Worm (Caenorhabditis elegans) whole organism, L4/young adult: ENCODE data around the gene sdz-35.

Source experiments
- W03F9.2 ChIP-seq: fragments of 150-350 bp; optimal IDR thresholded peaks from 2 replicates; lab custom pipeline; 2014; ENCODE audit warnings: missing biosample characterization, missing genetic modification characterization
- dao-5 ChIP-seq: sonication (generic microtip); optimal IDR thresholded peaks from 2 replicates; lab custom pipeline; 2016; ENCODE audit warnings: missing genotype, missing genetic modification characterization, moderate library complexity, missing compliant biosample characterization
- him-1 ChIP-seq: sonication (generic microtip); optimal IDR thresholded peaks from 2 replicates; lab custom pipeline; 2016; ENCODE audit warnings: missing genotype, missing genetic modification reagents, missing genetic modification characterization, missing compliant biosample characterization

sdz-35 gene

DNA sequence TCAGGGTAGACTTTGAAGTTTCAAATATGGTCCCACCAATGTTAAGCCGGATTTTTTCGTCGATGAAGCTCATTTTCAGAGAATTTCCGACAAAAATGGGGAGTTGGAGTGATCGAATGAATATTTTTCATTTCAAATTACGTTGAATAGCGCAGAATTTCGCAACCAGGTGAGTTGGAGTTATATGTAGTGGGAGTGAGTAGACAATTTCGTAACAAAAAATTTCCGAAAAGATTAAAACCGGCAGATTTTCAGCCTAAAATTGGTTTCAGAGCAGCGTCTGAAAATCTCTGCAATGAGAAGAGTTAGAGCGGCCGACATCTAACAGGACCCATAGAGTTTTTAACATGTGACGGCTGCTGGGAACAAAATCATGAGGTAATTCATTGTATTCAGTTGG, at the start of gene sdz-35:
Gene sdz-35, minus strand, starts transcription at position 101 of the 400 bp plus-strand sequence.
- TF ChIP-seq him-1 = no peak
- no peak for TF ChIP-seq W03F9.2
- no peak for TF ChIP-seq dao-5 (tag; lab: Kevin White, UChicago)

DNA sequence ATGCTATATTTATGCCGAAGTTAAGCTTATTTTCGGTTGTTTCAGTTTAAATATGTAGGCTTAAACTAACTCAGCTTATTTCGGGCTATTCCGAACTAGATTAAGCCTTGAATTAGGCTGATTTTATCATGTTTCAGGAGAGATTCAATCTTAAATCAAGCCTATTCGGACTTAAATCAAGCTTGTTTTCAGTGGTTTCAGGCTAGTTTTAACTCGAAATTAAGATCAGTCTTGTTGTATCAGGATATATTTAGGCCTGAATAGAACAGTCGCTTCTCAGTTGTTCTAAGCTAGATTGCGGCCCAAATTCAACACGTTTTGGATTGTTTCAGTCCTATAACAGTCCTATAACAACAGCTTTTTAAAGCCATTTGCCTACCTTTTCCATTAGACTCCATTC, 43.2 kb upstream of the sdz-35 start:
- TF ChIP-seq W03F9.2 = no peak
- TF ChIP-seq dao-5 (tag; lab: Kevin White, UChicago) = no peak
- TF ChIP-seq him-1 = no peak

DNA sequence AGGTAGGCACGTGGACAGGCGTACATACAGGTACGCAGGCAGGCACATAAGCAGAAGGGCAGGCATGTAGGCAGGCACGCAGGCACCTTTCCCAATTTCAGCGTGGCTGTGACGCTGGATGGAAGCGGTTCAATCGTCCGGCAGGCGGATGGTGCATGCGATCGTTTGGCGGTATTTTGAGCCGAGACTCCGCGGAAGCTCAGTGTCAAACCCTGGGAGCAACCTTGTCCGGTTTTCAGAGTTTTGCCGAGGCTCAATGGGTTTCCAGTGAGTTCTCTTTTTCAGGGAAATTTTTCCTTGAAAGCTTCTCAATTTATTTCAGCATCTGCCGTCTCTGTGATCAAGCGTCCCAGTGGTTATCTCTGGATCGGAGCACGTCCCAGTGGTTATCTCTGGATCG, 41.6 kb upstream of the sdz-35 start:
- TF ChIP-seq dao-5 (tag; lab: Kevin White, UChicago) (no peak), W03F9.2 (no peak), him-1 (no peak)

DNA sequence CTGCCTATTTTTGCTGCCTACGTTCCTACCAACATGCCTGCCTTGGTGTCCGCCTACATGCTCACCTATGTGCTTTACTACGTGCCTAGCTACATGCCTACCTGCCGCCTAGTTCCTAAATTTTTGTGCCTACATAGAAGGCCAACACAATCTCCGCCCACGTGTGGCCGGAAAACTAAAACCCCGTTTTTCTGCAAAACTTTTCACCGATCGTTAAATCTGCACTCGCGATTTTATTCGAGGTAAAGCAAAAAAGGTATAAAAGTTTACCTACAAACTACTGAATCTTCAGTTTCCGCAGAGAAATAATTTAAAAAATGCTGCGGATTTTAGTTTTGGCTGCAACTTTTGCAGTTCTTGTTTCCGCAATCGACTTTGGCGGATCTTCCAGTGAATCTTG, 40.8 kb upstream of the sdz-35 start, which contains the start of gene clec-124:
Gene clec-124, plus strand, starts transcription at position 301 of the 400 bp plus-strand sequence.
- TF ChIP-seq dao-5 (tag; lab: Kevin White, UChicago) (no peak), him-1 (no peak), W03F9.2 (no peak)

DNA sequence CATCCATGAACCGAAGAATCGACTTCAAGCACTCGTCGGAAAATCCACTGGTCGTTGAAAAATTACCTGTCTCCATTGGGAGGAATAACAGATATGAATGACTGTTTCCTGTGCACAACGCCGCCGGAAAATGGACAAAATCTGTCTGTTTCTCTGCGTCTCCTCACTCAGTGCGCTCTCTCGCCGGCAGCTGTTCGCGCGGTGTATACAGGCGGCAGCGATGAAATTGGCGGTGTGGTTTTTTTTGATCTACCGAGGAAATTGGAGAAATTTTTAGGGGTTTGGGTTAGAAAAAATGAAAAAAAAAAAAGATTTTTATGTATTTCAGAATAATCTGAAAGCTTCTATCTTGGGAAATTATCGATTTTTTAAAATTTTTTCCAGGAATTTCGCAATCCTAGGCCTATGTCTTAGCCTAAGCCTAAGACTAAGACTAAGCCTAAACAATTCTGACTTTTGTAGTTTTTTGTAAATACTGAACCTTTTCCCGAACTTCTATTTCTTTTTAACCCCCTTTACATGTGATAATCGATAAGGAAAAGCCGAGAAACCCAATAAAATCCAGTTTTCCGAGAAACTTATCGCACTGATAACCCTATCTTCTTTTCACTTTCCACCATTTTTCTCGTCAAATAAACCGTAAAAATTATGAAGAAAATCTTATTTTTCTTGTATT, 39.6 kb upstream of the sdz-35 start, which contains the start of the genes fbxc-50 and C17F4.2:
Gene fbxc-50, minus strand, starts transcription at position 81 of the 676 bp plus-strand sequence.
Gene C17F4.2, plus strand, starts transcription at position 626 of the 676 bp plus-strand sequence.
- TF ChIP-seq him-1 (no peak), W03F9.2 (no peak), dao-5 (tag; lab: Kevin White, UChicago) (no peak)

DNA sequence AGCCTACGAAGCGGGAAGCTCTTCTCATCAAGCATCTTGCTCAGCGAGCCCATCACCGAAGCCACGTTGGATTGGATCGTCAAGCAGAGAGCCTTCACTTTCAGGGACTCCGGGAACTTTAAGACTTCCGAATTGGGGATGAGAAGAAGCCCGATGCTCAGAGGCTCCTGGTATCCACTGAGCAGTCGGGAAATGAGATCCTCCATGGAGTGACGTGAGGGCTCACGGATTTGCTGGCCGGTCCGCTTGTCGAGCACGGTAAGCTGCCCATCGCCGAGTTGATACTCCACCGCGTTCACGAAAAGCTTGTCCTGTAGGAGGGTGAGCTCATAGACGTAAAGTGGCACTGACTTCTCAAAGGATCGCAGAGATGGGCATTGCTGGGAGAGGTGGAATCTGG, 39.0 kb upstream of the sdz-35 start:
- TF ChIP-seq dao-5 (tag; lab: Kevin White, UChicago) (no peak), W03F9.2 (no peak), him-1 (no peak)

DNA sequence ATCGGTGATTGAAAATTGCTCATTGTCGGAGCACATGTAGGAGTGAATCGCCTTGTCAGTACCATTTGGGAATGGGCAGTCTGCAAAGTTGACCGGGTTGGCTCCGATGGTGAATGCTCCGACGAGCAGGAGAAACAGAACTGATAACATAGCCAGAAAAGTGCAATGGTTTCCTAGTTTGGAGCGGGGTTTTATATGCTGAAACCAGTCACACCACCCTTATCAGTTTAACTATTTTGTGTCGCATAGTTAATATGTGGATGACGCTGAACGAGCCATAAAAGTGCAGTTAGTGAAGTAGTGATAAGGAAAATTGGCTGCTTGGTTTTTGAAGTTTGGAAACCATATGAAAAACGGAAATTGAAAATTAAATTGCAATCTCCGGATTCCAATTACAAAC, 37.3 kb upstream of the sdz-35 start, which contains the start of gene C17F4.7:
Gene C17F4.7, minus strand, starts transcription at position 180 of the 400 bp plus-strand sequence.
- TF ChIP-seq dao-5 (tag; lab: Kevin White, UChicago) (no peak), him-1 (no peak), W03F9.2 (no peak)

DNA sequence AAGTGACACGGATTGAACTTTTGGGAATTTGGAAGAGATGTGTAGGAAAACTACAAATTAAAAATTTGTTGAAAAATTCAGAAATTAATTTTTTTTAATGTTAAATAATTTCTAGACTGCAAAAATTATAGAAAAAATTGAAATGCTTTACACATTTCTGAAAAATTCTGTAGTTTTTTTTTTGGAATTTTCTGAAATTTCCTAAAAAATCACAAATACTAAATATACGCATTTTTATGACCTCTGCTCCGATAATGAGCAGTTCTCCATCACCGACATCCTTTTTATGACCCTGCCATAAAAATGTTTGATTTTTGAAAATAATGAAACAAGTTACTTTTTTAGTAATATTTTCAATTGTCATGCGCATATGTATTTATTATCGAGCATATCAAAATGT, 36.2 kb upstream of the sdz-35 start:
- TF ChIP-seq dao-5 (tag; lab: Kevin White, UChicago) (no peak), him-1 (no peak), W03F9.2 (no peak)

DNA sequence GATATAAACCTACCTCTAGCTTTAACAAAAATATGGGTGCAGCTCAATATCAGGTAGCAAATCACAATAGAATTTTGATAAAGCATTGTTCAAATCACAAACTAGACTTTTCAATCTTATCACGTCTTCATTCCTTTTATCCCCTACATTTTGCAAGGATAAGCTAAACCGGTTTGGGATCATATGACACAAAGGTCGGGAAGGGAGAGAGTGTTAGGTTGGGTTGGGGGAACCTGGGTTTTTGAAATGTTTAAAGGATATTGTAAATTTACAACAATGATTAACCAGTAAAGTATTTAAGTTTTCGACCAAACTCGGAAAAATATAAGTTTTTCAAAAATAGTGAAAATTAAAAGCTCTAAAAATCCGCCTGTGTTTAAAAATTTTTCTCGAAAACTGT, 35.5 kb upstream of the sdz-35 start, which contains the start of gene C17F4.12:
Gene C17F4.12, minus strand, starts transcription at position 101 of the 400 bp plus-strand sequence.
- TF ChIP-seq dao-5 (tag; lab: Kevin White, UChicago) (no peak), him-1 (no peak), W03F9.2 (no peak)

DNA sequence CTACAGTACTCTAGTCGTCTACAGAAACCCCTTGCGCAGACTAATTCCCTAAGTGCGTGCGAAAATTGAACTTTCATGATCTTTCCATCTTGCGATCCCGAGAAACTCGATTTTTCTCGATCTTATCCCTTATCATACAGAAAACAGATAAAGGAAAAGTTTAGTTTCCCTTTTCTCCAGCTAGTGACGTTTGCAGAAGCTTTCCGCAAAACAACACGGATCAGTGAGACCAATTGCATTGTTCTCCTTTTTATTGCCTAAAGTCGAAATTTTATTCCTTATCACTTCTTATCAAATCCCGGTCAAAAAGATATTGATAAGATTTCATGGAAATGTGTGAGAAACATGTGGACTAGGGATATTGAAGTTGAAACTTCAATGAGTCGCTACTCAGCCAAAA, 33.3 kb upstream of the sdz-35 start:
- no peak for TF ChIP-seq dao-5 (tag; lab: Kevin White, UChicago)
- no peak for TF ChIP-seq him-1

DNA sequence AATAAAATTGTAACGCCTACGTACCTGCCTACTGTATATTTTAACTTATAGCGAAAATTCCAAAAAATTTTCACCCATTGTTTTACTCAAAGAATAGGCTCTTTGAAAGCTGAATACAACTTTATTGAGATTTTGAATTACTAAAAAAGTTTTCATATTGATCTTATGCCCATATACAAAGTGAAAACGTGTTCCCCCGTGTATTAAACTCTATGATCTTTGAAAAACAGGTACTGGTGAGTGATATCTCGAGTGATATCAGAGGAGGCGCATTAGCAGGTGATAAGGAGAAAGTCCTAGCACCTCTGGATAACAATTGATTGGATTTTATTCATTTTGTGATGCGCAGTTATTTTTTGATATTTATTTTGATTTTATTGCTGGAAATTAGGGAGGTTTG, 31.6 kb upstream of the sdz-35 start, which contains the start of gene C17F4.3:
Gene C17F4.3, plus strand, starts transcription at position 301 of the 400 bp plus-strand sequence.
- TF ChIP-seq dao-5 (tag; lab: Kevin White, UChicago) (no peak), W03F9.2 (no peak), him-1 (no peak)

DNA sequence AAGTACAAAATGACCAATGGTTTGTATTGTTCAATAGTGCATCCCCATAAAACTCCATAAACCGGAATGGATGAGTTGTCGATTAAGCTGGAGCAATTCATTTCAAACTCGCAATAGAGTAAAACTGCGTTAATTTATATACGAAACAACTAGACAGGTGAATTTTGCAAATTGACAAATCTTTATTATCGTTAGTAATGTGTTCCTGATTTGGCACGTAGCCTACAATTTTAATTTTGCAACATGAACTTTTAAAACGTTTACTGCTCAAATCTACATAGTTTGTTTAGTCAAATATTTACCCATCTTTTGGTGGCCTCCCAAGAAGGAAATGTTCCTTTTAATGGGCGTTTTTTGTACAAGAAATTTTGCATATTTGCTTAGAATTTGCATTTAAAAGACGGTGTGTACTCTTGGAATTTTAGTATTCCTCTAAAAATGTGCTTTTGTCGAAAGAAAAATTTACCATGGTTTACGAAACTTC, 28.5 kb upstream of the sdz-35 start, which contains the start of the genes srz-67 and C17F4.11:
Gene srz-67, minus strand, starts transcription at position 101 of the 484 bp plus-strand sequence.
Gene C17F4.11, plus strand, starts transcription at position 434 of the 484 bp plus-strand sequence.
- TF ChIP-seq dao-5 (tag; lab: Kevin White, UChicago) (no peak), W03F9.2 (no peak), him-1 (no peak)

DNA sequence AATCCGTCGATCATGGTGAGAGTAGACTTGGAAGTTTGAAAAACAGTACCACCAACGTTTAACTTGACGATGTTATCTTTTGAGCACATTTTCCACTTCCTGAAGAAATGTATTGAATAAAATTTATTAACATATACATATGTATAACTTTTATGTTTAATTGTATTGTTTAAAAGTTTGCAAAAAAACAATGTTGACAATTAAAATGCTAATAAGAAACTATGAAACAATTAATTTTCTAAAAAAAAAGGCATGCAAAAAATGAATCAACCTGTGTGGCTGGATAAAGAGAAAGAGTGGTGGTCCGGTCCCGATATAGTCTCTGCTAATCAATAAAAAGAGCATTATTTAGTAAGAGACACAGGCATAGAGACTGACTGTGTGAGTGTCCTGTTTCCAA, 26.1 kb upstream of the sdz-35 start, which contains the start of gene C17F4.8:
Gene C17F4.8, minus strand, starts transcription at position 101 of the 400 bp plus-strand sequence.
- no peak for TF ChIP-seq W03F9.2
- no peak for TF ChIP-seq dao-5 (tag; lab: Kevin White, UChicago)
- TF ChIP-seq him-1 = no peak

DNA sequence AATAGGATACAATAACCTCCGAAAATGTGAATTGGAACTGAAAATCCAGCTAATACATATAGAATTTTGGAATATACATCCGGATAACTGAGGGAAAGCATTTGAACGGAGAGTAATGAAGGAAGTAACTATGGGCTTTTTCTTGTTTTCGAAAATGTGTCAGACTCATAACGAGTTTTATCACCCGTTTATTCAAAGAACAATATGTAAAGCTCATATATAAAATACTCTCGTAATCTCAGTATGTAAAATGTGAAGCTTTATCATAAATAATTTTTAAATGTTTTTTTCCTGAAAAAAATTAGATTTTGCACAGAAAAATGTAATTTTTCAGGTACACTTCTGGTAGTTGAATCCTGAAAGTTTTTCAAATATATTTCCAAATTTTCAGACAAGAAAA, 21.8 kb upstream of the sdz-35 start, which contains the start of gene srh-297:
Gene srh-297, minus strand, starts transcription at position 101 of the 400 bp plus-strand sequence.
- TF ChIP-seq dao-5 (tag; lab: Kevin White, UChicago) = no peak
- no peak for TF ChIP-seq W03F9.2
- no peak for TF ChIP-seq him-1

DNA sequence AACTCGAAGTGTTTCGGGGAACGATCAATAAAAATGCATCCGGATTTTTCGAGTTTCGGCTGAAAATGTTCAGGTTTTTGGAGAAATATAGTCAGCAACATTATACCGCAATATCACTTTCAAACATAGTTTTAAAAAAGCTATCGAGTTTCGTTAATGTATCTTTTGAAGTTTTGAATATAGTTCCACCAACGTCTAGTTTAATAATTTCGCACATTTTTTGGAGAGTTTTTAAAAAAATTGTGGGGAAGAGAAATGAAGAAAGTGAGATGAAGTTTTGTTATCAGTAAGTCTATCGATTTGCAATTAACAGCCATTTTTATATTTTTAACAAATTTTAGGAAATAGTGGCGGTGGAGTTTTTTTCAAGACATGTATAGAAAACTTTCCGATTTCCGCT, 17.2 kb upstream of the sdz-35 start, which contains the start of gene ZC239.17:
Gene ZC239.17, minus strand, starts transcription at position 101 of the 400 bp plus-strand sequence.
- TF ChIP-seq dao-5 (tag; lab: Kevin White, UChicago) (no peak), W03F9.2 (no peak), him-1 (no peak)
